Fruit fly (Drosophila melanogaster): Measurements from ENCODE around the gene CG18809.
A peak's percentile ranks its signal among the peaks of the same experiment; 100 is the strongest.

The CG18809 gene

dm6 chrX:19773734-19774702 lies 29.9 kb upstream of the CG18809 start:
- peak; percentile 43 for TF ChIP-seq CG13204 (GFP tag; optimal IDR thresholded peaks at IDR 0.05)
- TF ChIP-seq CG12605 (GFP tag; IDR thresholded peaks at IDR 0.05), result no peak
- TF ChIP-seq EcR (GFP tag; optimal IDR thresholded peaks at IDR 0.05), result no peak
- no peak for TF ChIP-seq fd96Ca (GFP tag; IDR thresholded peaks at IDR 0.05)
- peak; percentile 38; the same call in 1 of the 3 replicates for TF ChIP-seq CG4496 (GFP tag; IDR thresholded peaks at IDR 0.05)
- TF ChIP-seq CG32121 (GFP tag; IDR thresholded peaks at IDR 0.05), result no peak
- no peak for TF ChIP-seq CG8159 (tag; optimal IDR thresholded peaks at IDR 0.05)

- TF ChIP-seq CG15710 (tag; optimal IDR thresholded peaks at IDR 0.05) (no peak), EcR (GFP tag; optimal IDR thresholded peaks at IDR 0.05) (no peak), Pif1A (GFP tag; optimal IDR thresholded peaks at IDR 0.05) (no peak), CG9948 (tag; optimal IDR thresholded peaks at IDR 0.05) (no peak), CG12605 (GFP tag; IDR thresholded peaks at IDR 0.05) (no peak), gl (tag; optimal IDR thresholded peaks at IDR 0.05) (no peak), CG10348 (GFP tag; IDR thresholded peaks at IDR 0.05) (no peak), CG8301 (tag; optimal IDR thresholded peaks at IDR 0.05) (no peak), CG32121 (GFP tag; IDR thresholded peaks at IDR 0.05) (no peak), CG4496 (GFP tag; IDR thresholded peaks at IDR 0.05) (no peak), CG34367 (tag; optimal IDR thresholded peaks at IDR 0.05) (no peak), fd96Ca (GFP tag; IDR thresholded peaks at IDR 0.05) (no peak), rn (GFP tag; IDR thresholded peaks at IDR 0.05) (no peak), CG8159 (tag; optimal IDR thresholded peaks at IDR 0.05) (no peak), CG14655 (GFP tag; optimal IDR thresholded peaks at IDR 0.05) (no peak), Ets98B (GFP tag; IDR thresholded peaks at IDR 0.05) (no peak), CG17806 (tag; optimal IDR thresholded peaks at IDR 0.05) (no peak), CG13204 (GFP tag; optimal IDR thresholded peaks at IDR 0.05) (no peak), Pif1B (GFP tag; optimal IDR thresholded peaks at IDR 0.05) (no peak), D1 (tag; optimal IDR thresholded peaks at IDR 0.05) (no peak)
These were observed 28.0 kb upstream of the CG18809 start for dm6 chrX:19772002-19772622.

dm6 chrX:19769821-19770519 lies 25.8 kb upstream of the CG18809 start:
- TF ChIP-seq D1 (tag; optimal IDR thresholded peaks at IDR 0.05) (no peak), CG8159 (tag; optimal IDR thresholded peaks at IDR 0.05) (peak; percentile 54), Snoo (tag; optimal IDR thresholded peaks at IDR 0.05) (peak; percentile 37), Pif1A (GFP tag; optimal IDR thresholded peaks at IDR 0.05) (peak; percentile 18), CG34367 (tag; optimal IDR thresholded peaks at IDR 0.05) (peak; percentile 46), Ets98B (GFP tag; IDR thresholded peaks at IDR 0.05) (no peak), CG13204 (GFP tag; optimal IDR thresholded peaks at IDR 0.05) (no peak), gl (tag; optimal IDR thresholded peaks at IDR 0.05) (peak; percentile 27), CG14655 (GFP tag; optimal IDR thresholded peaks at IDR 0.05) (peak; percentile 49), CG17806 (tag; optimal IDR thresholded peaks at IDR 0.05) (peak; percentile 64), EcR (GFP tag; optimal IDR thresholded peaks at IDR 0.05) (no peak), Pif1B (GFP tag; optimal IDR thresholded peaks at IDR 0.05) (peak; percentile 51), fd96Ca (GFP tag; IDR thresholded peaks at IDR 0.05) (no peak), CG8301 (tag; optimal IDR thresholded peaks at IDR 0.05) (peak; percentile 45), CG10348 (GFP tag; IDR thresholded peaks at IDR 0.05) (no peak), rn (GFP tag; IDR thresholded peaks at IDR 0.05) (no peak), CG15710 (tag; optimal IDR thresholded peaks at IDR 0.05) (peak; percentile 39), CG4496 (GFP tag; IDR thresholded peaks at IDR 0.05) (0 out of 3 replicates have a peak, but pooled peaks have one; percentile 27), CG9948 (tag; optimal IDR thresholded peaks at IDR 0.05) (peak; percentile 58), CG32121 (GFP tag; IDR thresholded peaks at IDR 0.05) (no peak), CG12605 (GFP tag; IDR thresholded peaks at IDR 0.05) (peak; percentile 7; the same call in 1 of the 2 replicates)

- TF ChIP-seq CG8159 (tag; optimal IDR thresholded peaks at IDR 0.05), result peak; percentile 2
- TF ChIP-seq CG14655 (GFP tag; optimal IDR thresholded peaks at IDR 0.05), result peak; percentile 19
- TF ChIP-seq Pif1A (GFP tag; optimal IDR thresholded peaks at IDR 0.05), result no peak
- no peak for TF ChIP-seq CG8301 (tag; optimal IDR thresholded peaks at IDR 0.05)
These were observed 21.5 kb upstream of the CG18809 start for dm6 chrX:19765490-19766212.

All from whole organism, pupa.